Fruit fly (Drosophila melanogaster): Measurements from ENCODE around the gene Kap-alpha3.

Gene Kap-alpha3

dm6 chr3R:9527907-9528842 is 49.4 kb downstream of the Kap-alpha3 start (continued):
- TF ChIP-seq seq (GFP tag; IDR thresholded peaks at IDR 0.05) (peak; percentile 72), CG16813 (GFP tag; IDR thresholded peaks at IDR 0.05; ENCODE audit: partially characterized antibody) (no peak), Xrp1 (GFP tag; IDR thresholded peaks at IDR 0.05) (peak; percentile 90), dpn (GFP tag; optimal IDR thresholded peaks at IDR 0.05) (peak; percentile 84 to 92), Adf1 (GFP tag; IDR thresholded peaks at IDR 0.05) (peak; percentile 69), GATAe (GFP tag; conservative IDR thresholded peaks at IDR 0.05) (peak; percentile 93), HLH4C (GFP tag; IDR thresholded peaks at IDR 0.05; ENCODE audit: partially characterized antibody) (no peak), CG43689 (GFP tag; IDR thresholded peaks at IDR 0.05) (peak; percentile 72), CG7928 (GFP tag; optimal IDR thresholded peaks at IDR 0.05) (peak; percentile 75), CG6813 (GFP tag; optimal IDR thresholded peaks at IDR 0.05) (peak; percentile 89), Chrac-16 (GFP tag; optimal IDR thresholded peaks at IDR 0.05) (peak; percentile 72), Hsf (GFP tag; optimal IDR thresholded peaks at IDR 0.05) (peak; percentile 81), Bteb2 (GFP tag; optimal IDR thresholded peaks at IDR 0.05) (peak; percentile 78), pita (GFP tag; optimal IDR thresholded peaks at IDR 0.05) (no peak), Atf3 (GFP tag; optimal IDR thresholded peaks at IDR 0.05) (peak; percentile 57), slou (GFP tag; optimal IDR thresholded peaks at IDR 0.05) (peak; percentile 81), sr (GFP tag; IDR thresholded peaks at IDR 0.05) (peak; percentile 74; the same call in 1 of the 3 replicates), cad (GFP tag; optimal IDR thresholded peaks at IDR 0.05) (no peak), CG11504 (tag; optimal IDR thresholded peaks at IDR 0.05) (no peak), fd3F (GFP tag; optimal IDR thresholded peaks at IDR 0.05) (peak; percentile 78), CG1024 (GFP tag; IDR thresholded peaks at IDR 0.05) (peak; percentile 59), CG7963 (GFP tag; IDR thresholded peaks at IDR 0.05; ENCODE audit: partially characterized antibody) (no peak), CG14014 (GFP tag; IDR thresholded peaks at IDR 0.05) (peak; percentile 90), CG9932 (GFP tag; IDR thresholded peaks at IDR 0.05) (peak; percentile 91), CG5245 (GFP tag; optimal IDR thresholded peaks at IDR 0.05) (peak; percentile 82), lov (optimal IDR thresholded peaks at IDR 0.05) (no peak), lov (GFP tag; IDR thresholded peaks at IDR 0.05) (peak; percentile 43; the same call in 1 of the 3 replicates), CG10267 (tag; optimal IDR thresholded peaks at IDR 0.05) (peak; percentile 64), CG5180 (GFP tag; optimal IDR thresholded peaks at IDR 0.05) (peak; percentile 52), z (GFP tag; IDR thresholded peaks at IDR 0.05) (no peak), CG3163 (GFP tag; optimal IDR thresholded peaks at IDR 0.05) (peak; percentile 50), repo (GFP tag; optimal IDR thresholded peaks at IDR 0.05) (peak; percentile 90), ham (GFP tag; IDR thresholded peaks at IDR 0.05) (peak; percentile 68; the same call in 1 of the 2 replicates), cwo (GFP tag; optimal IDR thresholded peaks at IDR 0.05) (peak; percentile 93), chif (GFP tag; optimal IDR thresholded peaks at IDR 0.05) (peak; percentile 72 to 94), CG2875 (GFP tag; optimal IDR thresholded peaks at IDR 0.05) (peak; percentile 49), D (optimal IDR thresholded peaks at IDR 0.05) (no peak), D (GFP tag; optimal IDR thresholded peaks at IDR 0.05) (peak; percentile 67), Ada2b (GFP tag; IDR thresholded peaks at IDR 0.05) (peak; percentile 96), CG2712 (tag; optimal IDR thresholded peaks at IDR 0.05) (peak; percentile 81), CG3847 (GFP tag; IDR thresholded peaks at IDR 0.05) (peak; percentile 76), CG32767 (GFP tag; IDR thresholded peaks at IDR 0.05) (peak; percentile 73), pfk (GFP tag; optimal IDR thresholded peaks at IDR 0.05) (peak; percentile 21), CG34422 (GFP tag; IDR thresholded peaks at IDR 0.05) (peak; percentile 93), CG10979 (tag; optimal IDR thresholded peaks at IDR 0.05) (peak; percentile 68), Dbx (GFP tag; IDR thresholded peaks at IDR 0.05) (peak; percentile 97), CG11560 (tag; IDR thresholded peaks at IDR 0.05) (peak; percentile 77; the same call in 2 of the 3 replicates), Sox102F (GFP tag; optimal IDR thresholded peaks at IDR 0.05) (peak; percentile 82), ac (GFP tag; optimal IDR thresholded peaks at IDR 0.05) (no peak)

Data from whole organism, embryonic.